Fruit fly (Drosophila melanogaster) whole organism, embryonic: ENCODE measurements around the gene abs.
A peak's percentile ranks its signal among the peaks of the same experiment; 100 is the strongest.

ENCODE experiments used
- CG11456 ChIP-seq: fragments of 200-800 bp; sonication (Bioruptor generic); IDR thresholded peaks from 3 replicates; pipeline ENCODE4 v1.3.6; 2022; ENCODE audit warnings: missing biosample characterization, missing genetic modification characterization
- CG13624 ChIP-seq: fragments of 200-800 bp; sonication (Bioruptor generic); optimal IDR thresholded peaks from 2 replicates; lab custom pipeline; 2016; ENCODE audit warnings: missing biosample characterization, missing genetic modification characterization
- CG14014 ChIP-seq: fragments of 200-800 bp; sonication (Bioruptor generic); IDR thresholded peaks from 2 replicates; pipeline ENCODE4 v1.3.6; 2022; ENCODE audit warnings: missing biosample characterization, missing genetic modification characterization
- CG17385 ChIP-seq: fragments of 200-800 bp; sonication (Bioruptor generic); optimal IDR thresholded peaks from 3 replicates; lab custom pipeline; 2018; ENCODE audit warnings: missing biosample characterization, mild to moderate bottlenecking, missing genetic modification characterization
- CG17612 ChIP-seq: fragments of 200-800 bp; sonication (Bioruptor generic); IDR thresholded peaks from 2 replicates; pipeline ENCODE4 v1.3.6; 2022; ENCODE audit warnings: missing biosample characterization, missing genetic modification characterization
- CG3065 ChIP-seq: fragments of 200-800 bp; sonication (Bioruptor generic); optimal IDR thresholded peaks from 2 replicates; lab custom pipeline; 2016; ENCODE audit warnings: missing biosample characterization, missing genetic modification characterization
- CG31224 ChIP-seq: fragments of 200-800 bp; sonication (Bioruptor generic); IDR thresholded peaks from 2 replicates; pipeline ENCODE4 v1.3.6; 2022; ENCODE audit warnings: missing biosample characterization, missing genetic modification characterization
- CG32532 ChIP-seq: fragments of 200-800 bp; sonication (Bioruptor generic); IDR thresholded peaks from 2 replicates; pipeline ENCODE4 v1.3.6; 2022; ENCODE audit warnings: missing biosample characterization, missing genetic modification characterization
- CG34376 ChIP-seq: fragments of 200-800 bp; sonication (Bioruptor generic); optimal IDR thresholded peaks from 2 replicates; lab custom pipeline; 2018; ENCODE audit warnings: missing biosample characterization, mild to moderate bottlenecking, missing genetic modification characterization
- CG6791 ChIP-seq: fragments of 200-800 bp; sonication (Bioruptor generic); IDR thresholded peaks from 3 replicates; pipeline ENCODE4 v1.3.6; 2022; ENCODE audit warnings: missing biosample characterization, missing genetic modification characterization; ENCODE audit not compliant: partially characterized antibody
- Ets65A ChIP-seq: fragments of 200-800 bp; sonication (Bioruptor generic); peaks from one replicate; lab custom pipeline; 2016; ENCODE audit warnings: missing biosample characterization, missing genetic modification characterization
- Hr39 ChIP-seq: fragments of >200 bp; optimal IDR thresholded peaks from 2 replicates; lab custom pipeline; 2017
- Hr78 ChIP-seq, 2 experiments: fragments of 200-800 bp in 1 of 2; fragments of >200 bp in 1 of 2; sonication (Bioruptor generic) in 1 of 2; optimal IDR thresholded peaks; 2 replicates each; lab custom pipeline; 2017 to 2019; ENCODE audit warnings: missing biosample characterization in 2 of 2, missing genetic modification characterization in 2 of 2, mild to moderate bottlenecking in 1 of 2, moderate library complexity in 1 of 2
- Hsf ChIP-seq: fragments of 200-800 bp; sonication (Bioruptor generic); optimal IDR thresholded peaks from 3 replicates; lab custom pipeline; 2016; ENCODE audit warnings: missing biosample characterization, missing genetic modification characterization
- Jarid2 ChIP-seq: fragments of 200-800 bp; sonication (Bioruptor generic); optimal IDR thresholded peaks from 3 replicates; lab custom pipeline; 2017; ENCODE audit warnings: mild to moderate bottlenecking, missing biosample characterization, missing genetic modification reagents, missing genetic modification characterization
- Med ChIP-seq: fragments of 200-800 bp; sonication (Bioruptor generic); peaks from one replicate; lab custom pipeline; 2016; ENCODE audit warnings: missing biosample characterization, missing genetic modification characterization, mild to moderate bottlenecking, inconsistent platforms, moderate library complexity
- Neu2 ChIP-seq: fragments of 200-800 bp; sonication (Bioruptor generic); optimal IDR thresholded peaks from 3 replicates; lab custom pipeline; 2016; ENCODE audit warnings: missing biosample characterization, missing genetic modification characterization, borderline replicate concordance
- Poxn ChIP-seq: fragments of 200-800 bp; sonication (Bioruptor generic); IDR thresholded peaks from 2 replicates; pipeline ENCODE4 v1.3.6; 2022; ENCODE audit warnings: missing biosample characterization, missing genetic modification characterization
- chm ChIP-seq: fragments of 200-800 bp; sonication (Bioruptor generic); IDR thresholded peaks from 2 replicates; pipeline ENCODE4 v1.3.6; 2022; ENCODE audit warnings: missing biosample characterization, missing genetic modification characterization
- crol ChIP-seq: fragments of 200-800 bp; sonication (Bioruptor generic); IDR thresholded peaks from 2 replicates; pipeline ENCODE4 v1.3.6; 2022; ENCODE audit warnings: missing biosample characterization, missing genetic modification characterization
- cwo ChIP-seq: fragments of 200-800 bp; sonication (Bioruptor generic); optimal IDR thresholded peaks from 3 replicates; lab custom pipeline; 2017; ENCODE audit warnings: missing biosample characterization, missing genetic modification characterization, mild to moderate bottlenecking, moderate library complexity, missing genetic modification reagents
- eyg ChIP-seq: fragments of 200-800 bp; sonication (Bioruptor generic); optimal IDR thresholded peaks from 3 replicates; lab custom pipeline; 2016; ENCODE audit warnings: missing biosample characterization, missing genetic modification characterization
- ftz-f1 ChIP-seq: fragments of 200-800 bp; sonication (Bioruptor generic); optimal IDR thresholded peaks from 2 replicates; lab custom pipeline; 2016; ENCODE audit warnings: missing biosample characterization, missing genetic modification characterization
- gcm ChIP-seq: fragments of 200-800 bp; sonication (Bioruptor generic); optimal IDR thresholded peaks from 2 replicates; lab custom pipeline; 2019; ENCODE audit warnings: missing biosample characterization, mild to moderate bottlenecking, missing genetic modification characterization, moderate library complexity
- hkb ChIP-seq, 2 experiments: fragments of 200-800 bp in 1 of 2; fragments of >200 bp in 1 of 2; sonication (Bioruptor generic) in 1 of 2; IDR thresholded peaks in 1 of 2; optimal IDR thresholded peaks in 1 of 2; 2 replicates each; pipeline versions ENCODE4 v1.3.6 to Lab custom; 2017 to 2022; ENCODE audit warnings: missing biosample characterization in 1 of 2, missing genetic modification characterization in 1 of 2
- jing ChIP-seq: fragments of 200-800 bp; sonication (Bioruptor generic); optimal IDR thresholded peaks from 2 replicates; lab custom pipeline; 2018; ENCODE audit warnings: missing biosample characterization, mild to moderate bottlenecking, missing genetic modification characterization
- oc ChIP-seq: fragments of 200-800 bp; sonication (Bioruptor generic); optimal IDR thresholded peaks from 2 replicates; lab custom pipeline; 2018; ENCODE audit warnings: missing biosample characterization, mild to moderate bottlenecking, missing genetic modification characterization, moderate library complexity
- pho ChIP-seq: fragments of 200-800 bp; sonication (Bioruptor generic); optimal IDR thresholded peaks from 2 replicates; lab custom pipeline; 2016; ENCODE audit warnings: missing biosample characterization, missing genetic modification characterization
- row ChIP-seq: fragments of 200-800 bp; sonication (Bioruptor generic); IDR thresholded peaks from 3 replicates; pipeline ENCODE4 v1.3.6; 2022; ENCODE audit warnings: missing biosample characterization, missing genetic modification characterization
- sd ChIP-seq: fragments of 200-800 bp; sonication (Bioruptor generic); optimal IDR thresholded peaks from 3 replicates; lab custom pipeline; 2018; ENCODE audit warnings: missing biosample characterization, mild to moderate bottlenecking, missing genetic modification characterization, moderate library complexity
- sens ChIP-seq: fragments of 200-800 bp; sonication (Bioruptor generic); peaks from one replicate; lab custom pipeline; 2016; ENCODE audit warnings: missing biosample characterization, missing genetic modification characterization
- shn ChIP-seq: fragments of 200-800 bp; sonication (Bioruptor generic); optimal IDR thresholded peaks from 3 replicates; lab custom pipeline; 2016; ENCODE audit warnings: missing biosample characterization, missing genetic modification characterization
- sna ChIP-seq: fragments of 200-800 bp; sonication (Bioruptor generic); IDR thresholded peaks from 2 replicates; pipeline ENCODE4 v1.3.6; 2022; ENCODE audit warnings: missing biosample characterization, missing genetic modification characterization; ENCODE audit not compliant: partially characterized antibody
- sug ChIP-seq: fragments of 200-800 bp; optimal IDR thresholded peaks from 2 replicates; lab custom pipeline; 2019; ENCODE audit warnings: missing biosample characterization, mild to moderate bottlenecking, missing genetic modification characterization, moderate library complexity
- ttk ChIP-seq: fragments of 200-800 bp; sonication (Bioruptor generic); IDR thresholded peaks from 2 replicates; pipeline ENCODE4 v2.1.2; 2022; ENCODE audit warnings: missing biosample characterization, missing genetic modification characterization

The abs gene

DNA sequence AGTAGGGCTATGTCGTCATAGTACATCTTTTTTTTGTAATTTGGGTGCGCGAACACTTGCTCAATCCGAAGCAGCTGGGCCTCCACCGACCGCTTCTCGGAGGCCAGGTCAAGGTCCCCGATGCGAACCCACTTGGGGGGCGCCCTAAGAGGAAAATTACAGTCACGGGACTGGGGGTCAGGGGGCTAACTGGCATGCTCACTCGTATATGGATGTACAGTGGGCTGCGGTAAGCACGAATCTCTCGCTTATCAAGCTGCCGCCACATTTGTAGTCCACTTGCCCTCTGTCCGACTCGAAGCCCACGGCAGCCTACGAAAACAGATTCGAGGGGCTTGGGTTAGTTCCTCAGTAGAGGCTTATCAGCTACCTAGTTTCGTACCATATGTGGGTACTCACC, 8.9 kb downstream of the abs start:
- TF ChIP-seq sug (tag; lab: Kevin White, UChicago) (peak; percentile 67), shn (GFP tag; lab: Kevin White, UChicago) (no peak), CG3065 (GFP tag; lab: Kevin White, UChicago) (no peak), Hr78 (GFP tag; optimal IDR thresholded peaks at IDR 0.05; lab: Kevin White, UChicago) (peak in 1 of 2 experiments; percentile 78), CG14014 (GFP tag; lab: Robert Waterston, UW) (0 out of 2 replicates have a peak, but pooled peaks have one; percentile 18), chm (GFP tag; lab: Robert Waterston, UW) (no peak), ftz-f1 (GFP tag; lab: Kevin White, UChicago) (peak; percentile 23), Neu2 (no peak), Ets65A (GFP tag; lab: Kevin White, UChicago) (peak; percentile 20), CG17612 (GFP tag; lab: Robert Waterston, UW) (no peak), sna (GFP tag; lab: Robert Waterston, UW) (0 out of 2 replicates have a peak, but pooled peaks have one; percentile 6), Med (GFP tag; lab: Kevin White, UChicago) (peak; percentile 55), sens (GFP tag; lab: Kevin White, UChicago) (peak; percentile 8), ttk (GFP tag; lab: Robert Waterston, UW) (no peak), cwo (GFP tag; lab: Kevin White, UChicago) (peak; percentile 56), pho (no peak), oc (tag; lab: Kevin White, UChicago) (no peak), eyg (GFP tag; lab: Kevin White, UChicago) (no peak)

DNA sequence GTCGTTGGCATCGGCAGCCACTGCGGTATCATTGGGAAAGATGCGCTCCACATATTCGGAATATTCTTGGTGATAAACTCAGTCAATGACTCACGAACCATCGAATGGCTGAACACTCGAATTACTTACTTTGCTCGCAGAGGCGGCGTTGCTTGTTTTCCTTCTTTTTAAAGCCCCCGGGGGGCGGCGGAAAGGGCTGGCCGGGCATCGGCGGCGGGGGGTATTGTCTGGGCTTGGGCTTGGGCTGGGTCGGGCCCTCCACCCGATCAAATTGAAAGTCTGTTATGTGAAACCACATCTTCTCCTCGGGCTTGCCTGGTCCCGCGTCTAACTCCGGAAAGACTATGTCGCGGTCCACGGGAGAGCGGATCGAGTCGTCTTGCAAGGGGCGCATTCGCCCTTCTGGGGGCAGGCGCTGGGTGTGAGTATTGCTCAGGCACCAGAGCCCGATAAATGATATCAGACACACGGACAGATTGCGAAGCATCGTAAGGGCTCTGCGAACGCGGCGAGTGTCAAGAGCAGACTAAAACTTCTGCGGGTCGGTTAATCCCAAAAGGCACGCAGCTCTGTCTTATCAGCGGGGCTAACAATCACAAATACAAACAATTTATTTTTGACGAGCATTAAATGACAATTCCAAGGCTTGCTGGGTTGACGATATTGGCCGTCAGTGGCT, 9.5 kb downstream of the abs start, which contains the start of gene CG14642:
Gene CG14642 (minus strand): TSS at position 509 of the 679 bp plus-strand sequence.
- TF ChIP-seq CG32532 (GFP tag; lab: Robert Waterston, UW) (0 out of 2 replicates have a peak, but pooled peaks have one; percentile 13), Poxn (GFP tag; lab: Robert Waterston, UW) (no peak), CG11456 (GFP tag; lab: Robert Waterston, UW) (0 out of 3 replicates have a peak, but pooled peaks have one; percentile 45), CG31224 (GFP tag; lab: Robert Waterston, UW) (0 out of 2 replicates have a peak, but pooled peaks have one; percentile 22), gcm (GFP tag; lab: Kevin White, UChicago) (peak; percentile 72), CG6791 (GFP tag; lab: Robert Waterston, UW) (0 out of 3 replicates have a peak, but pooled peaks have one; percentile 19), sd (tag; lab: Kevin White, UChicago) (no peak), CG17385 (GFP tag; lab: Kevin White, UChicago) (no peak), hkb (optimal IDR thresholded peaks at IDR 0.05; lab: Kevin White, UChicago) (no peak), hkb (GFP tag; IDR thresholded peaks at IDR 0.05; lab: Robert Waterston, UW) (no peak), CG34376 (peak; percentile 36), Hsf (GFP tag; lab: Kevin White, UChicago) (no peak), Hr39 (peak; percentile 58), jing (GFP tag; lab: Kevin White, UChicago) (no peak), crol (GFP tag; lab: Robert Waterston, UW) (peak; percentile 47), Med (GFP tag; lab: Kevin White, UChicago) (peak; percentile 14), Jarid2 (GFP tag; lab: Kevin White, UChicago) (peak; percentile 5), CG13624 (no peak), row (GFP tag; lab: Robert Waterston, UW) (0 out of 3 replicates have a peak, but pooled peaks have one; percentile 12)
- TF ChIP-seq, all 482 proteins: peak for 11
